Worm (Caenorhabditis elegans) whole organism, midembryonic: ENCODE results near the gene set-16.

Experiments used
- T22C8.4 ChIP-seq: fragments of 200-800 bp; sonication (Bioruptor generic); IDR thresholded peaks from 2 replicates; pipeline ENCODE4 v1.3.6; 2022; ENCODE audit warnings: missing genetic modification characterization, missing compliant biosample characterization
- cog-1 ChIP-seq: sonication (generic microtip); optimal IDR thresholded peaks from 2 replicates; lab custom pipeline; 2016; ENCODE audit warnings: missing genetic modification characterization, missing compliant biosample characterization
- flt-1 ChIP-seq: fragments of 200-800 bp; sonication (Bioruptor generic); IDR thresholded peaks from 2 replicates; pipeline ENCODE4 v1.3.6; 2022; ENCODE audit warnings: missing genetic modification characterization, missing compliant biosample characterization
- klf-2 ChIP-seq: fragments of 200-800 bp; sonication (Bioruptor generic); conservative IDR thresholded peaks from 2 replicates; pipeline ENCODE4 v1.3.6; 2022; ENCODE audit warnings: missing genetic modification reagents, missing genetic modification characterization, missing compliant biosample characterization
- med-1 ChIP-seq: sonication (generic microtip); optimal IDR thresholded peaks from 2 replicates; lab custom pipeline; 2017; ENCODE audit warnings: missing genetic modification characterization, mild to moderate bottlenecking, missing compliant biosample characterization, antibody characterized with exemption, missing genetic modification reagents; ENCODE audit not compliant: insufficient read depth
- ref-1 ChIP-seq: fragments of 200-800 bp; sonication (Bioruptor generic); conservative IDR thresholded peaks from 2 replicates; pipeline ENCODE4 v1.3.6; 2022; ENCODE audit warnings: missing genetic modification reagents, missing genetic modification characterization, missing compliant biosample characterization
- tab-1 ChIP-seq: fragments of 200-800 bp; sonication (Bioruptor generic); IDR thresholded peaks from 2 replicates; pipeline ENCODE4 v1.3.6; 2022; ENCODE audit warnings: missing genetic modification characterization, missing compliant biosample characterization
- ztf-23 ChIP-seq: fragments of 200-800 bp; sonication (Bioruptor generic); IDR thresholded peaks from 2 replicates; pipeline ENCODE4 v1.3.6; 2022; ENCODE audit warnings: missing genetic modification reagents, missing genetic modification characterization, missing compliant biosample characterization

DNA sequence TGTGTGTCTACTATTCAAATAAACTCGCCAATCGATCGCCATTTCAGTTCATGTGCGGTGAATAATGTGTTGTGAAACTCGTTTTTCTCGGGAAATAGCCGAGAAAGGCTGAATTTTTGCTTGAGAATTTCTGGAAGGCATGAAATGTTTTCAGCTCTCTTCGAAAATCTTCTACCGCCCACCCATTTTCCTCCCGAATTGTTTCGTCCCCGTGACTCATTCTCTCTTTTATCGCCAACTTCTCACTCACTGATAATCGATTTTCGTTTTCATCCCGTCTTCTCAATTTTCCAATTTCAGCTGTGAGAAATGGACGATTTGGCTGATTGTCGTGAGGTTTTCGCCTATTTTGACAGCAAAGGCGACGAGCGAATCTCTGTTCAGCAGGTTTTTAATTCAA lies 20.7 kb upstream of the set-16 start, which contains the start of gene mlc-5:
- TF ChIP-seq tab-1 = no peak
- no peak for TF ChIP-seq flt-1 (GFP tag; lab: Robert Waterston, UW)
- no peak for TF ChIP-seq cog-1 (tag; lab: Kevin White, UChicago)
- no peak for TF ChIP-seq ztf-23 (GFP tag; lab: Robert Waterston, UW)
- TF ChIP-seq med-1 = no peak
- TF ChIP-seq T22C8.4 (GFP tag; lab: Robert Waterston, UW) = no peak
- no peak for TF ChIP-seq ref-1 (GFP tag; lab: Robert Waterston, UW)
- TF ChIP-seq klf-2 (GFP tag; lab: Robert Waterston, UW) = no peak
